Fruit fly (Drosophila melanogaster) whole organism, embryonic: ENCODE results near the gene CG13659.

Experiments
- Atf6 ChIP-seq: fragments of 200-800 bp; sonication (Bioruptor generic); IDR thresholded peaks from 2 replicates; pipeline ENCODE4 v1.3.6; 2022; ENCODE audit warnings: missing biosample characterization, missing genetic modification characterization
- BtbVII ChIP-seq: fragments of 200-800 bp; sonication (Bioruptor generic); optimal IDR thresholded peaks from 3 replicates; lab custom pipeline; 2017; ENCODE audit warnings: missing biosample characterization, mild to moderate bottlenecking, missing genetic modification characterization
- CG10147 ChIP-seq: fragments of 200-800 bp; sonication (Bioruptor generic); optimal IDR thresholded peaks from 2 replicates; lab custom pipeline; 2019; ENCODE audit warnings: missing biosample characterization, mild to moderate bottlenecking, missing genetic modification characterization, moderate library complexity
- CG11560 ChIP-seq: fragments of 200-800 bp; sonication (Bioruptor generic); IDR thresholded peaks from 3 replicates; pipeline ENCODE4 v1.3.6; 2022; ENCODE audit warnings: missing biosample characterization, missing genetic modification characterization
- CG12299 ChIP-seq: fragments of 200-800 bp; sonication (Bioruptor generic); optimal IDR thresholded peaks from 2 replicates; lab custom pipeline; 2018; ENCODE audit warnings: missing biosample characterization, mild to moderate bottlenecking, missing genetic modification characterization
- CG12744 ChIP-seq: fragments of 200-800 bp; sonication (Bioruptor generic); optimal IDR thresholded peaks from 2 replicates; lab custom pipeline; 2016; ENCODE audit warnings: missing biosample characterization, missing genetic modification characterization
- CG13123 ChIP-seq: fragments of 200-800 bp; sonication (Bioruptor generic); optimal IDR thresholded peaks from 2 replicates; lab custom pipeline; 2016; ENCODE audit warnings: missing biosample characterization, missing genetic modification characterization
- CG13894 ChIP-seq: fragments of 200-800 bp; sonication (Bioruptor generic); optimal IDR thresholded peaks from 3 replicates; lab custom pipeline; 2018; ENCODE audit warnings: missing biosample characterization, mild to moderate bottlenecking, missing genetic modification characterization, moderate library complexity
- CG14014 ChIP-seq: fragments of 200-800 bp; sonication (Bioruptor generic); IDR thresholded peaks from 2 replicates; pipeline ENCODE4 v1.3.6; 2022; ENCODE audit warnings: missing biosample characterization, missing genetic modification characterization
- CG14441 ChIP-seq: fragments of 200-800 bp; sonication (Bioruptor generic); IDR thresholded peaks from 2 replicates; pipeline ENCODE4 v1.3.6; 2022; ENCODE audit warnings: missing biosample characterization, missing genetic modification characterization
- CG14710 ChIP-seq: fragments of 200-800 bp; sonication (Bioruptor generic); optimal IDR thresholded peaks from 3 replicates; lab custom pipeline; 2019; ENCODE audit warnings: missing biosample characterization, mild to moderate bottlenecking, missing genetic modification characterization, moderate library complexity
- CG16863 ChIP-seq: fragments of 200-800 bp; sonication (Bioruptor generic); optimal IDR thresholded peaks from 3 replicates; lab custom pipeline; 2016; ENCODE audit warnings: missing biosample characterization, missing genetic modification characterization
- CG17328 ChIP-seq: fragments of 200-800 bp; sonication (Bioruptor generic); IDR thresholded peaks from 2 replicates; pipeline ENCODE4 v1.3.6; 2022; ENCODE audit warnings: missing biosample characterization, missing genetic modification characterization
- CG17359 ChIP-seq: fragments of 200-800 bp; sonication (Bioruptor generic); optimal IDR thresholded peaks from 3 replicates; lab custom pipeline; 2018; ENCODE audit warnings: missing biosample characterization, mild to moderate bottlenecking, missing genetic modification characterization, moderate library complexity
- CG30020 ChIP-seq: fragments of 200-800 bp; optimal IDR thresholded peaks from 2 replicates; lab custom pipeline; 2019; ENCODE audit warnings: missing biosample characterization, mild to moderate bottlenecking, missing genetic modification characterization, moderate library complexity
- CG3065 ChIP-seq: fragments of 200-800 bp; sonication (Bioruptor generic); optimal IDR thresholded peaks from 2 replicates; lab custom pipeline; 2016; ENCODE audit warnings: missing biosample characterization, missing genetic modification characterization
- CG33213 ChIP-seq: fragments of 200-800 bp; sonication (Bioruptor generic); optimal IDR thresholded peaks from 3 replicates; lab custom pipeline; 2016; ENCODE audit warnings: missing biosample characterization, missing genetic modification characterization
- CG3838 ChIP-seq: fragments of 200-800 bp; sonication (Bioruptor generic); optimal IDR thresholded peaks from 3 replicates; lab custom pipeline; 2016; ENCODE audit warnings: missing biosample characterization, missing genetic modification characterization
- CG4328 ChIP-seq: fragments of 200-800 bp; sonication (Bioruptor generic); optimal IDR thresholded peaks from 3 replicates; lab custom pipeline; 2017; ENCODE audit warnings: missing biosample characterization, missing genetic modification reagents, missing genetic modification characterization
- CG4404 ChIP-seq: fragments of 200-800 bp; sonication (Bioruptor generic); IDR thresholded peaks from 2 replicates; pipeline ENCODE4 v1.3.6; 2022; ENCODE audit warnings: missing biosample characterization, missing genetic modification characterization
- CG4820 ChIP-seq: fragments of 200-800 bp; sonication (Bioruptor generic); optimal IDR thresholded peaks from 3 replicates; lab custom pipeline; 2016; ENCODE audit warnings: missing biosample characterization, missing genetic modification characterization
- CG5245 ChIP-seq: fragments of 200-800 bp; sonication (Bioruptor generic); optimal IDR thresholded peaks from 3 replicates; lab custom pipeline; 2016; ENCODE audit warnings: missing biosample characterization, missing genetic modification characterization
- CG6791 ChIP-seq: fragments of 200-800 bp; sonication (Bioruptor generic); IDR thresholded peaks from 3 replicates; pipeline ENCODE4 v1.3.6; 2022; ENCODE audit warnings: missing biosample characterization, missing genetic modification characterization; ENCODE audit not compliant: partially characterized antibody
- CG7745 ChIP-seq: fragments of 200-800 bp; sonication (Bioruptor generic); optimal IDR thresholded peaks from 2 replicates; lab custom pipeline; 2018; ENCODE audit warnings: missing biosample characterization, mild to moderate bottlenecking, missing genetic modification characterization, moderate library complexity
- CG8281 ChIP-seq: fragments of 200-800 bp; sonication (Bioruptor generic); optimal IDR thresholded peaks from 2 replicates; lab custom pipeline; 2018; ENCODE audit warnings: missing biosample characterization, mild to moderate bottlenecking, missing genetic modification characterization, moderate library complexity
- CG9437 ChIP-seq: fragments of 200-800 bp; sonication (Bioruptor generic); optimal IDR thresholded peaks from 2 replicates; lab custom pipeline; 2018; ENCODE audit warnings: missing biosample characterization, mild to moderate bottlenecking, missing genetic modification characterization
- CrebB ChIP-seq: fragments of 200-800 bp; sonication (Bioruptor generic); optimal IDR thresholded peaks from 3 replicates; lab custom pipeline; 2018; ENCODE audit warnings: missing biosample characterization, mild to moderate bottlenecking, missing genetic modification characterization
- Dp ChIP-seq: fragments of 200-800 bp; sonication (Bioruptor generic); optimal IDR thresholded peaks from 2 replicates; lab custom pipeline; 2018; ENCODE audit warnings: missing biosample characterization, mild to moderate bottlenecking, missing genetic modification characterization, moderate library complexity
- Dref ChIP-seq: fragments of 200-800 bp; sonication (Bioruptor generic); IDR thresholded peaks from 2 replicates; pipeline ENCODE4 v1.3.6; 2022; ENCODE audit warnings: missing biosample characterization, missing genetic modification characterization
- Fer2 ChIP-seq: fragments of 200-800 bp; sonication (Bioruptor generic); optimal IDR thresholded peaks from 2 replicates; lab custom pipeline; 2018; ENCODE audit warnings: missing biosample characterization, mild to moderate bottlenecking, missing genetic modification characterization, moderate library complexity
- Hmr ChIP-seq: fragments of 200-800 bp; sonication (Bioruptor generic); optimal IDR thresholded peaks from 3 replicates; lab custom pipeline; 2017; ENCODE audit warnings: mild to moderate bottlenecking, missing biosample characterization, missing genetic modification reagents, missing genetic modification characterization
- Meics ChIP-seq: fragments of 200-800 bp; sonication (Bioruptor generic); optimal IDR thresholded peaks from 2 replicates; lab custom pipeline; 2017; ENCODE audit warnings: missing biosample characterization, mild to moderate bottlenecking, missing genetic modification characterization
- NC2β ChIP-seq: fragments of 200-800 bp; sonication (Bioruptor generic); optimal IDR thresholded peaks from 2 replicates; lab custom pipeline; 2016; ENCODE audit warnings: missing biosample characterization, missing genetic modification characterization
- Nf-YB ChIP-seq: fragments of 200-800 bp; sonication (Bioruptor generic); optimal IDR thresholded peaks from 3 replicates; lab custom pipeline; 2019; ENCODE audit warnings: missing biosample characterization, mild to moderate bottlenecking, missing genetic modification characterization, moderate library complexity
- Pdp1 ChIP-seq, 2 experiments: fragments of 200-800 bp; sonication (Bioruptor generic); optimal IDR thresholded peaks; 3 replicates each; lab custom pipeline; 2016; ENCODE audit warnings: missing biosample characterization in 2 of 2, missing genetic modification characterization in 2 of 2, mild to moderate bottlenecking in 1 of 2, moderate library complexity in 1 of 2
- ato ChIP-seq: fragments of 200-800 bp; sonication (Bioruptor generic); IDR thresholded peaks from 2 replicates; pipeline ENCODE4 v1.3.6; 2022; ENCODE audit warnings: missing biosample characterization, missing genetic modification characterization; ENCODE audit not compliant: partially characterized antibody
- bsh ChIP-seq, 2 experiments: fragments of 200-800 bp; sonication (Bioruptor generic); optimal IDR thresholded peaks; 2 replicates each; lab custom pipeline; 2017 to 2018; ENCODE audit warnings: mild to moderate bottlenecking in 2 of 2, missing biosample characterization in 2 of 2, missing genetic modification characterization in 2 of 2, moderate library complexity in 1 of 2
- chinmo ChIP-seq: fragments of 200-800 bp; sonication (Bioruptor generic); IDR thresholded peaks from 4 replicates; pipeline ENCODE4 v1.3.6; 2022; ENCODE audit warnings: missing biosample characterization, missing genetic modification characterization; ENCODE audit not compliant: partially characterized antibody
- da ChIP-seq: fragments of 200-800 bp; sonication (Bioruptor generic); optimal IDR thresholded peaks from 2 replicates; lab custom pipeline; 2016; ENCODE audit warnings: missing biosample characterization, missing genetic modification characterization
- dmrt11E ChIP-seq: fragments of 200-800 bp; sonication (Bioruptor generic); optimal IDR thresholded peaks from 3 replicates; lab custom pipeline; 2018; ENCODE audit warnings: missing biosample characterization, mild to moderate bottlenecking, missing genetic modification characterization, moderate library complexity
- dysf ChIP-seq: fragments of 200-800 bp; sonication (Bioruptor generic); IDR thresholded peaks from 3 replicates; pipeline ENCODE4 v1.3.6; 2022; ENCODE audit warnings: missing biosample characterization, missing genetic modification characterization
- fd102C ChIP-seq: fragments of 200-800 bp; sonication (Bioruptor generic); optimal IDR thresholded peaks from 2 replicates; lab custom pipeline; 2018; ENCODE audit warnings: missing biosample characterization, mild to moderate bottlenecking, missing genetic modification characterization, moderate library complexity
- fru ChIP-seq: fragments of >200 bp; optimal IDR thresholded peaks from 2 replicates; lab custom pipeline; 2017
- gsb ChIP-seq: fragments of 200-800 bp; sonication (Bioruptor generic); IDR thresholded peaks from 2 replicates; pipeline ENCODE4 v1.3.6; 2022; ENCODE audit warnings: missing biosample characterization, missing genetic modification characterization
- jigr1 ChIP-seq: fragments of 200-800 bp; sonication (Bioruptor generic); IDR thresholded peaks from 3 replicates; pipeline ENCODE4 v1.3.6; 2022; ENCODE audit warnings: missing biosample characterization, missing genetic modification characterization
- sr ChIP-seq: fragments of 200-800 bp; sonication (Bioruptor generic); IDR thresholded peaks from 3 replicates; pipeline ENCODE4 v1.3.6; 2022; ENCODE audit warnings: missing biosample characterization, missing genetic modification characterization
- tin ChIP-seq: fragments of 200-800 bp; sonication (Bioruptor generic); optimal IDR thresholded peaks from 3 replicates; lab custom pipeline; 2016; ENCODE audit warnings: missing biosample characterization, missing genetic modification characterization
- tio ChIP-seq: fragments of 200-800 bp; sonication (Bioruptor generic); optimal IDR thresholded peaks from 2 replicates; lab custom pipeline; 2017; ENCODE audit warnings: missing biosample characterization, missing genetic modification characterization, inconsistent platforms
- usp ChIP-seq: fragments of >200 bp; optimal IDR thresholded peaks from 2 replicates; lab custom pipeline; 2017; ENCODE audit warnings: missing biosample characterization, missing genetic modification characterization
- zf30C ChIP-seq: fragments of 200-800 bp; sonication (Bioruptor generic); optimal IDR thresholded peaks from 3 replicates; lab custom pipeline; 2018; ENCODE audit warnings: missing biosample characterization, mild to moderate bottlenecking, missing genetic modification characterization
- zfh2 ChIP-seq: fragments of 200-800 bp; sonication (Bioruptor generic); optimal IDR thresholded peaks from 2 replicates; lab custom pipeline; 2016; ENCODE audit warnings: missing biosample characterization, missing genetic modification characterization

Gene CG13659

dm6 chr3R:25262322-25262761, 38.3 kb upstream of the CG13659 start, which contains the start of the genes Kdsr and CG11858 (continued):
- TF ChIP-seq fru (lab: Kevin White, UChicago) (no peak), Dp (GFP tag; lab: Kevin White, UChicago) (peak; percentile 11), Dref (peak; percentile 51), Hmr (peak; percentile 67), dmrt11E (tag; lab: Kevin White, UChicago) (peak; percentile 52), CG33213 (GFP tag; lab: Kevin White, UChicago) (peak; percentile 51), CG17328 (GFP tag; lab: Robert Waterston, UW) (peak; percentile 65), tio (GFP tag; lab: Kevin White, UChicago) (no peak), ato (no peak), NC2β (peak; percentile 46), CG12299 (tag; lab: Kevin White, UChicago) (peak; percentile 49), CG4328 (no peak), zfh2 (GFP tag; lab: Kevin White, UChicago) (peak; percentile 71), Atf6 (peak; percentile 69), CG7745 (no peak), tin (GFP tag; lab: Kevin White, UChicago) (peak; percentile 34), CG13894 (tag; lab: Kevin White, UChicago) (peak; percentile 57), CG16863 (peak; percentile 15), CG14441 (peak; percentile 72), CG14710 (tag; lab: Kevin White, UChicago) (peak; percentile 68), fd102C (GFP tag; lab: Kevin White, UChicago) (no peak), CG3065 (GFP tag; lab: Kevin White, UChicago) (no peak), BtbVII (no peak), CG17359 (no peak), CG30020 (tag; lab: Kevin White, UChicago) (peak; percentile 46), CG13123 (GFP tag; lab: Kevin White, UChicago) (peak; percentile 6), CG14014 (GFP tag; lab: Robert Waterston, UW) (peak; percentile 77), CG3838 (GFP tag; lab: Kevin White, UChicago) (peak; percentile 42), gsb (no peak), CG4404 (peak; percentile 47; the same call in 1 of the 2 replicates), CG5245 (GFP tag; lab: Kevin White, UChicago) (peak; percentile 24), CG10147 (peak; percentile 63), CG6791 (no peak), zf30C (GFP tag; lab: Kevin White, UChicago) (no peak), CG9437 (GFP tag; lab: Kevin White, UChicago) (peak; percentile 11), Pdp1 (GFP tag; optimal IDR thresholded peaks at IDR 0.05; lab: Kevin White, UChicago) (peak; percentile 63 to 70), CG11560 (tag; lab: Robert Waterston, UW) (no peak), CrebB (tag; lab: Kevin White, UChicago) (peak; percentile 44), Nf-YB (GFP tag; lab: Kevin White, UChicago) (peak; percentile 5), chinmo (GFP tag; lab: Robert Waterston, UW) (peak; percentile 95), Meics (GFP tag; lab: Kevin White, UChicago) (peak; percentile 61), CG4820 (peak; percentile 23), bsh (GFP tag; optimal IDR thresholded peaks at IDR 0.05; lab: Kevin White, UChicago) (peak in 1 of 2 experiments; percentile 68), Fer2 (tag; lab: Kevin White, UChicago) (peak; percentile 21), da (no peak), usp (GFP tag; lab: Kevin White, UChicago) (no peak), sr (GFP tag; lab: Robert Waterston, UW) (no peak), dysf (GFP tag; lab: Robert Waterston, UW) (peak; percentile 70), CG8281 (tag; lab: Kevin White, UChicago) (peak; percentile 7), jigr1 (no peak), CG12744 (GFP tag; lab: Kevin White, UChicago) (peak; percentile 40)
